Fruit fly (Drosophila melanogaster) whole organism: ENCODE data around the gene CG9733.

Experiments
- CG8478 ChIP-seq: fragments of >200 bp; optimal IDR thresholded peaks from 2 replicates; lab custom pipeline; 2018; ENCODE audit warnings: inconsistent platforms
- EcR ChIP-seq, 2 experiments: fragments of >200 bp; optimal IDR thresholded peaks; 2 replicates each; lab custom pipeline; 2017; ENCODE audit warnings: missing biosample characterization in 2 of 2, missing genetic modification characterization in 2 of 2, missing genetic modification reagents in 2 of 2
- psq ChIP-seq: fragments of >200 bp; optimal IDR thresholded peaks from 2 replicates; lab custom pipeline; 2017
- usp ChIP-seq: fragments of >200 bp; optimal IDR thresholded peaks from 2 replicates; lab custom pipeline; 2017; ENCODE audit warnings: missing biosample characterization, missing genetic modification characterization, mixed read lengths

DNA sequence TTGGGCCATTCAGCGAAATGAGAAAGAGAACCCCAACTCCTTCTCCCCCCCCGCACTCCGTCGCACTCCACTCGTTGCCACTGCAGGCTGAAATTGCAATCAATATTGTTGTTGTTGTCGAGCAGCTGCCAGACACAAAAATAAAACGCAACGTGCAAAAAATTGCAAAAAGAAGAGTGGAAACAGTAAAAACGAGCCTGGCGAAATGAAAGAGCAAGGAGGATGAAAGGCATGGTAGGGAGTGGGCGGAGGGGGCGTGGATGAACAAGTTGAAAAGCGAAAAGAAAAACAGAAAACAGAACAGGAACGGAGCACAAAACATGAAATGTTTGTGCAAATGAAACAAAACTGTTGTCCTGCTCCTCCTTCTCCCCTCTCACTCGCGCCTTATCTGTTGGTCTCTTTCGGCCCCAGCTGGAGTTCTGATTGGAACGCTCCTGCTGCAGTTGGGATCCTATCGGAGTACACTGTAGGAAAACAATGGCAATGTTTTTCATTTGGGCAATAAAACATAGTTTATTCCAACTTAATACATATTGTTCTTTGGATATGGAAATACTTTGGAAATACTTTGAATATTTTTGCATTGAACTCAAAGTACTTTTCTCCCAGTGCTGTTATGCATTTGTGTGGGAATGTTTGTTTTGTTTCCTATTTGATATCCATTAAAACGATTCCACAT is 38.6 kb upstream of the CG9733 start:
- no peak for TF ChIP-seq psq (lab: Kevin White, UChicago)
- no peak for TF ChIP-seq EcR (GFP tag; optimal IDR thresholded peaks at IDR 0.05; lab: Kevin White, UChicago)
- no peak for TF ChIP-seq CG8478 (lab: Kevin White, UChicago)
- no peak for TF ChIP-seq usp
